Worm (Caenorhabditis elegans) whole organism, mixed stage, embryonic: ENCODE results near the gene T21C9.11.
A peak's percentile ranks its signal among the peaks of the same experiment; 100 is the strongest.

Experiments
- M03D4.4 ChIP-seq: sonication (generic microtip); optimal IDR thresholded peaks from 2 replicates; lab custom pipeline; 2017; ENCODE audit warnings: mild to moderate bottlenecking, missing genetic modification characterization, missing compliant biosample characterization
- bed-3 ChIP-seq: fragments of 200-800 bp; sonication (Bioruptor generic); optimal IDR thresholded peaks from 3 replicates; lab custom pipeline; 2018; ENCODE audit warnings: mild to moderate bottlenecking, missing genetic modification characterization, moderate library complexity, missing compliant biosample characterization
- blmp-1 ChIP-seq: fragments of 150-350 bp; optimal IDR thresholded peaks from 2 replicates; lab custom pipeline; 2014; ENCODE audit warnings: missing biosample characterization, missing genetic modification characterization
- ceh-39 ChIP-seq: fragments of 150-350 bp; optimal IDR thresholded peaks from 2 replicates; lab custom pipeline; 2014; ENCODE audit warnings: missing biosample characterization, missing genetic modification characterization
- ceh-43 ChIP-seq: fragments of 200-800 bp; sonication (Bioruptor generic); optimal IDR thresholded peaks from 2 replicates; lab custom pipeline; 2018; ENCODE audit warnings: mild to moderate bottlenecking, missing genetic modification characterization, moderate library complexity, missing compliant biosample characterization
- ceh-83 ChIP-seq: fragments of 200-800 bp; sonication (Bioruptor generic); optimal IDR thresholded peaks from 2 replicates; lab custom pipeline; 2018; ENCODE audit warnings: mild to moderate bottlenecking, missing genetic modification characterization, missing compliant biosample characterization
- ces-1 ChIP-seq: fragments of 150-350 bp; optimal IDR thresholded peaks from 2 replicates; lab custom pipeline; 2014; ENCODE audit warnings: missing biosample characterization, missing genetic modification reagents, missing genetic modification characterization
- drap-1 ChIP-seq: fragments of 200-800 bp; sonication (Bioruptor generic); optimal IDR thresholded peaks from 3 replicates; lab custom pipeline; 2018; ENCODE audit warnings: mild to moderate bottlenecking, missing genetic modification characterization, missing compliant biosample characterization
- elt-1 ChIP-seq: sonication (generic microtip); optimal IDR thresholded peaks from 2 replicates; lab custom pipeline; 2017; ENCODE audit warnings: missing genetic modification characterization, mild to moderate bottlenecking, missing compliant biosample characterization, antibody characterized with exemption, moderate library complexity, borderline replicate concordance; ENCODE audit not compliant: insufficient read depth
- ham-2 ChIP-seq: fragments of 200-800 bp; sonication (Bioruptor generic); optimal IDR thresholded peaks from 2 replicates; lab custom pipeline; 2018; ENCODE audit warnings: mild to moderate bottlenecking, missing genetic modification characterization, missing compliant biosample characterization
- hlh-1 ChIP-seq: fragments of 150-350 bp; optimal IDR thresholded peaks from 2 replicates; lab custom pipeline; 2014; ENCODE audit warnings: missing biosample characterization, missing genetic modification reagents, missing genetic modification characterization
- lin-13 ChIP-seq: fragments of 150-350 bp; optimal IDR thresholded peaks from 2 replicates; lab custom pipeline; 2014; ENCODE audit warnings: missing biosample characterization, missing genetic modification characterization
- lin-32 ChIP-seq: fragments of 200-800 bp; sonication (Bioruptor generic); optimal IDR thresholded peaks from 2 replicates; lab custom pipeline; 2018; ENCODE audit warnings: mild to moderate bottlenecking, missing genetic modification characterization, missing compliant biosample characterization
- mab-5 ChIP-seq: fragments of 150-350 bp; optimal IDR thresholded peaks from 2 replicates; lab custom pipeline; 2014; ENCODE audit warnings: missing biosample characterization, missing genetic modification characterization
- mep-1 ChIP-seq: fragments of 150-350 bp; optimal IDR thresholded peaks from 2 replicates; lab custom pipeline; 2017; ENCODE audit warnings: missing biosample characterization, missing genetic modification reagents, missing genetic modification characterization, inconsistent platforms
- mls-2 ChIP-seq: sonication (generic microtip); optimal IDR thresholded peaks from 2 replicates; lab custom pipeline; 2016; ENCODE audit warnings: mild to moderate bottlenecking, missing genetic modification characterization, moderate library complexity, missing compliant biosample characterization
- nhr-12 ChIP-seq: fragments of 150-350 bp; optimal IDR thresholded peaks from 2 replicates; lab custom pipeline; 2014; ENCODE audit warnings: missing biosample characterization, missing genetic modification characterization
- nhr-2 ChIP-seq: fragments of 150-350 bp; optimal IDR thresholded peaks from 2 replicates; lab custom pipeline; 2014; ENCODE audit warnings: missing biosample characterization, missing genetic modification characterization
- nhr-237 ChIP-seq: fragments of 150-350 bp; optimal IDR thresholded peaks from 2 replicates; lab custom pipeline; 2014; ENCODE audit warnings: missing biosample characterization, missing genetic modification characterization
- nhr-28 ChIP-seq: fragments of 150-350 bp; optimal IDR thresholded peaks from 2 replicates; lab custom pipeline; 2014; ENCODE audit warnings: missing biosample characterization, missing genetic modification characterization
- nhr-76 ChIP-seq: sonication (generic microtip); optimal IDR thresholded peaks from 2 replicates; lab custom pipeline; 2017; ENCODE audit warnings: missing biosample characterization, missing genetic modification characterization
- pha-4 ChIP-seq: fragments of 150-350 bp; optimal IDR thresholded peaks from 2 replicates; lab custom pipeline; 2018; ENCODE audit warnings: missing biosample characterization, missing genetic modification reagents, missing genetic modification characterization
- sem-2 ChIP-seq: fragments of 200-800 bp; sonication (Bioruptor generic); optimal IDR thresholded peaks from 2 replicates; lab custom pipeline; 2018; ENCODE audit warnings: mild to moderate bottlenecking, missing genetic modification characterization, missing compliant biosample characterization
- snpc-4 ChIP-seq: fragments of 150-350 bp; optimal IDR thresholded peaks from 2 replicates; lab custom pipeline; 2014; ENCODE audit warnings: missing biosample characterization, missing genetic modification characterization
- sptf-1 ChIP-seq: sonication (generic microtip); optimal IDR thresholded peaks from 2 replicates; lab custom pipeline; 2017; ENCODE audit warnings: mild to moderate bottlenecking, missing genetic modification characterization, moderate library complexity, missing compliant biosample characterization
- unc-120 ChIP-seq: sonication (generic microtip); optimal IDR thresholded peaks from 2 replicates; lab custom pipeline; 2017; ENCODE audit warnings: missing genetic modification characterization, missing compliant biosample characterization; ENCODE audit not compliant: poor library complexity, severe bottlenecking
- unc-39 ChIP-seq: fragments of 150-350 bp; optimal IDR thresholded peaks from 2 replicates; lab custom pipeline; 2014; ENCODE audit warnings: missing biosample characterization, missing genetic modification characterization
- zip-8 ChIP-seq: fragments of 150-350 bp; optimal IDR thresholded peaks from 2 replicates; lab custom pipeline; 2014; ENCODE audit warnings: missing biosample characterization, missing genetic modification characterization
- ztf-11 ChIP-seq: fragments of 150-350 bp; optimal IDR thresholded peaks from 2 replicates; lab custom pipeline; 2014; ENCODE audit warnings: missing biosample characterization, missing genetic modification characterization

Gene T21C9.11

DNA sequence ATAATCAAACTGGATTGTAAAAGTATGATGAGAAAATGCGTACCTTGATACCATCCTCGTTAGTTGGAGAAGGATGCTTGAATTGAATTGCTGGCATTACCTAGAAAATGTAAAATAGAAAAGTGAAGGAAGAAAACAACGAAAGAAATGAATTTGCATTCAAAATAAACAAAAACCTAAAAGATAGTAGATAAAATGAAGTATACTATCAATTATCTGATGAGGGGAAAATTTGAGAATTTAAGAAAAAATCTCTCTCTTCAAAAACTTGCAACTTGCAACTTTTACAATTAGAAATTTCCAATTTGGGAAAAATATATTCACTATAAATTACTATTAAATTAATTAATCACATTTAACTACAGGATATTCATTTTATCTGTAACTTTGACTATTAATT is at the start of gene T21C9.11:
TSS of gene T21C9.11 (minus strand) at position 101 of the 400 bp plus-strand sequence.
- no peak for TF ChIP-seq ceh-39
- TF ChIP-seq sem-2, result no peak
- no peak for TF ChIP-seq unc-39 (tag; lab: Kevin White, UChicago)
- TF ChIP-seq ztf-11, result no peak
- no peak for TF ChIP-seq M03D4.4 (tag; lab: Kevin White, UChicago)

ce11 chrV:10640977-10641376 is 46.3 kb upstream of the T21C9.11 start:
- no peak for TF ChIP-seq lin-13 (tag; lab: Kevin White, UChicago)
- TF ChIP-seq ces-1 (GFP tag; lab: Kevin White, UChicago), result peak; percentile 9

DNA sequence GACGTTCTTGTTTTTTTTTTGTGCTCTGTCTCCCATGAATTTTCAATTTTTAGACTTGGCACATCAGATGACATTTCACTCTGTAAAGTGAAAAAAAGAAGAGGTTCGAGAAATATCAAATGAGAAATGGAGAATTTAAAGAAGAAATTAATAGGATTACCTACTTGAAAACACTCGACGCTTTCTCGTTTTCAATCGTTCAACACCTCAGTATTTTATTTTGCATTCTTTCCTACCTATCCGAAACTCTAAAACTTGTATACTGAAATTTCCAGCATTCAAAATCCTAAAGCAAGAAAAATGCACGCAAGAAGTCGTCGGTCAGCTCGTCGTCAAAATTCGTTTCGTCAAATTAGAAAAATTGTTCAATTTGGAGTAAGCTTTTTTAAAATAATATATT is 41.0 kb upstream of the T21C9.11 start, which contains the start of gene kvs-2:
TSS of gene kvs-2 (plus strand) at position 301 of the 400 bp plus-strand sequence.
- no peak for TF ChIP-seq nhr-237

ce11 chrV:10632758-10633157 is 38.0 kb upstream of the T21C9.11 start, which contains the start of gene mab-23:
Gene mab-23 (plus strand): TSS chrV:10633058.
- TF ChIP-seq hlh-1, result no peak
- TF ChIP-seq mep-1, result no peak
- no peak for TF ChIP-seq nhr-28 (tag; lab: Kevin White, UChicago)
- no peak for TF ChIP-seq sem-2
- no peak for TF ChIP-seq ceh-43 (GFP tag; lab: Kevin White, UChicago)

DNA sequence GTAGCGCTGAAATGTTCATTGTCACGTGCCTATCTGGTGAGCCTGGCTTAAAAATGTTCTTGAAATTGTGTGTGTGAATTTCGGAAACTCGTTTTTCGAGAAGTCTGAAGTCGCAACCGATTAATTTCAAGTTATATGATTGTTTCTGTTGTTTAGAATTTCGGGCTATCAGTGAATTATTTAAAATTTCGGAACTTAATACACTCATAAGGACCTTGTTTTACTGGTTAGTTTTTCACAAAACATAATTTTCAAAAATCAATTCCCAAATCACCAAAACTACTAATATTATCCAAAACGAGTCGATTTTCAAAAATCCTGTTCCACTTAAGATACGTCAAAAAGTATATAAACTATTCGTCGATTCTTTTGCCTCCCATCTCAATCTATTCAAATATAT is 35.8 kb upstream of the T21C9.11 start:
- TF ChIP-seq nhr-2 (tag; lab: Kevin White, UChicago), result no peak
- TF ChIP-seq sptf-1 (tag; lab: Kevin White, UChicago), result no peak
- TF ChIP-seq mls-2 (tag; lab: Kevin White, UChicago), result no peak

DNA sequence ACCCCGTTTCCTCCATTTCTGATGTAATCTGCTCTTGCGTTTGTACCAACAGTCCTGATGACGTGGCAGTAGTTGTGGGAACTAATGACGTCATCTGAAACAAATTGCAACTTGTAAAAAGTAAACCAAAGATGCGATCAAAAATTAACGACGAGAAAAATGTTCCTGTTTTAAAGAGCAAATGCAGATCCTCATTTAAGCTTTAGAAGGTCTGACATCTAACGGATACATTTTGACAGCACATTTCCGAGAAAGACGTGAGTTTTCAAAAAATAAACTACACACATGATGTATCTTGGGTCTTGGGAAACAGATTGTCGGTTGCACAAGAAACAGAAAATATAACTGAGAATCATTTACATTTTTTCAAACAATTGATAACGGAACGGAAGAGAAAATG is 20.8 kb upstream of the T21C9.11 start, which contains the start of gene H09F14.1:
TSS of gene H09F14.1 (minus strand) at position 101 of the 400 bp plus-strand sequence.
- TF ChIP-seq mep-1, result no peak
- peak; percentile 19 for TF ChIP-seq zip-8 (tag; lab: Kevin White, UChicago)

DNA sequence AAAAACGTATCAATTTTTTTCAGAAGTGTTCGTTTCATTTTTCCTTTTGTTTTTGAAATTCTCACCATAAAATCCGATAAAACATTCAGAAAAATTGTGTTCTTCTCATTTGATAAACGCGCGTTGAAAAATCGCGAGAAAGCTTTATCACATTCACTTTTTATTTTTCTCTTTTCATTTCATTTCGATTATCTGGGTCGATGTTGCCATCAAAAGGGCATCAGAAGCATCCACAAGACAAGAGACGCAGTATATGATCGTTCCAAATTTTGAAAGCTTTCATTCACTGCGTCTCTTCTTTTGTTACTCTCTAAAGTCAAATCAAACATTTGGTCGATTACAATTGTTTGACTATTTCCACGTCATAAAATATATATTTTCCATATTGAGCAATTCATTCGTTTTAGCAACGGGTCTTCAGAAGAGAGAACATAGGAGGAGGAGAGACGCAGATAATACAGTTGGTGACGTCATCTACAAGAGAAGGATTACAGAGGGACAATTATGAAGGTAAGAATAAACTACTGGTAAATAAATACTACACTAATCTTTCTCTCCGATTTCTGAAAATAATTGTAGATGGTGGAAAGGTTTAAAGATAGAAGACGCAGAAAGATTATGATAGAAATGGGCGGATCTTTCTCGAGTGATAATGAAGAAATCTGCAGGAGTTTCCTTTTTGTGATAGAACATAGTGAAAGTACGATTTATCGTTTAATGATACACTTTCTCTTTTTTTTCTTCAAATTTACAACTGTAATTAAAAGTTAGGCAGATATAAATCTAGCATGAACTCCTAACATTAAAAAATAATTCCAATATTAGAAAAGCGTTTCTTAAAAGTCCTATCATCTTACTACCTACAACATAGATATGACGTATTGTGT is 7.6 kb upstream of the T21C9.11 start, which contains the start of gene H27A22.1:
TSS of gene H27A22.1 (plus strand) at position 505 of the 887 bp plus-strand sequence.
- TF ChIP-seq sptf-1 (tag; lab: Kevin White, UChicago) (no peak), mep-1 (no peak), drap-1 (GFP tag; lab: Kevin White, UChicago) (no peak), snpc-4 (no peak), pha-4 (tag; lab: Kevin White, UChicago) (no peak), hlh-1 (no peak), ces-1 (GFP tag; lab: Kevin White, UChicago) (no peak), lin-32 (GFP tag; lab: Kevin White, UChicago) (no peak), nhr-237 (no peak), nhr-76 (no peak), ham-2 (GFP tag; lab: Kevin White, UChicago) (no peak), mab-5 (tag; lab: Kevin White, UChicago) (no peak), lin-13 (tag; lab: Kevin White, UChicago) (no peak), blmp-1 (tag; lab: Kevin White, UChicago) (peak; percentile 32), nhr-12 (tag; lab: Kevin White, UChicago) (no peak), ceh-83 (GFP tag; lab: Kevin White, UChicago) (no peak), elt-1 (tag; lab: Kevin White, UChicago) (no peak), ceh-43 (GFP tag; lab: Kevin White, UChicago) (no peak), bed-3 (GFP tag; lab: Kevin White, UChicago) (no peak), nhr-2 (tag; lab: Kevin White, UChicago) (peak; percentile 6), ztf-11 (no peak), unc-120 (tag; lab: Kevin White, UChicago) (no peak), zip-8 (tag; lab: Kevin White, UChicago) (peak; percentile 60)
